Fruit fly (Drosophila melanogaster) whole organism, embryonic: Measurements from ENCODE around the gene CG42272.

Source experiments
- Aef1 ChIP-seq: fragments of 200-800 bp; sonication (Bioruptor generic); IDR thresholded peaks from 3 replicates; pipeline ENCODE4 v1.3.6; 2022; ENCODE audit warnings: missing biosample characterization, missing genetic modification characterization
- Atf3 ChIP-seq: fragments of 200-800 bp; sonication (Bioruptor generic); optimal IDR thresholded peaks from 3 replicates; lab custom pipeline; 2016; ENCODE audit warnings: missing biosample characterization, missing genetic modification characterization
- Atf6 ChIP-seq: fragments of 200-800 bp; sonication (Bioruptor generic); IDR thresholded peaks from 2 replicates; pipeline ENCODE4 v1.3.6; 2022; ENCODE audit warnings: missing biosample characterization, missing genetic modification characterization
- CG10959 ChIP-seq: fragments of 200-800 bp; sonication (Bioruptor generic); IDR thresholded peaks from 2 replicates; pipeline ENCODE4 v1.3.6; 2022; ENCODE audit warnings: missing biosample characterization, missing genetic modification characterization
- CG11085 ChIP-seq: fragments of 200-800 bp; sonication (Bioruptor generic); IDR thresholded peaks from 2 replicates; pipeline ENCODE4 v1.3.6; 2022; ENCODE audit warnings: missing biosample characterization, missing genetic modification characterization
- CG11504 ChIP-seq: fragments of 200-800 bp; sonication (Bioruptor generic); optimal IDR thresholded peaks from 3 replicates; lab custom pipeline; 2019; ENCODE audit warnings: missing biosample characterization, mild to moderate bottlenecking, missing genetic modification characterization, moderate library complexity
- CG12659 ChIP-seq: fragments of 200-800 bp; sonication (Bioruptor generic); optimal IDR thresholded peaks from 3 replicates; lab custom pipeline; 2017; ENCODE audit warnings: mild to moderate bottlenecking, missing biosample characterization, missing genetic modification reagents, missing genetic modification characterization
- CG13424 ChIP-seq: fragments of 200-800 bp; sonication (Bioruptor generic); optimal IDR thresholded peaks from 2 replicates; lab custom pipeline; 2019; ENCODE audit warnings: missing biosample characterization, mild to moderate bottlenecking, missing genetic modification characterization, moderate library complexity
- CG13624 ChIP-seq: fragments of 200-800 bp; sonication (Bioruptor generic); optimal IDR thresholded peaks from 2 replicates; lab custom pipeline; 2016; ENCODE audit warnings: missing biosample characterization, missing genetic modification characterization
- CG1603 ChIP-seq: fragments of 200-800 bp; sonication (Bioruptor generic); optimal IDR thresholded peaks from 2 replicates; lab custom pipeline; 2019; ENCODE audit warnings: missing biosample characterization, mild to moderate bottlenecking, missing genetic modification characterization, moderate library complexity
- CG30431 ChIP-seq: fragments of 200-800 bp; sonication (Bioruptor generic); optimal IDR thresholded peaks from 2 replicates; lab custom pipeline; 2017; ENCODE audit warnings: missing biosample characterization, missing genetic modification characterization
- CG31365 ChIP-seq: fragments of 200-800 bp; sonication (Bioruptor generic); optimal IDR thresholded peaks from 2 replicates; lab custom pipeline; 2018; ENCODE audit warnings: missing biosample characterization, mild to moderate bottlenecking, missing genetic modification characterization
- CG34376 ChIP-seq: fragments of 200-800 bp; sonication (Bioruptor generic); optimal IDR thresholded peaks from 2 replicates; lab custom pipeline; 2018; ENCODE audit warnings: missing biosample characterization, mild to moderate bottlenecking, missing genetic modification characterization
- CG4820 ChIP-seq: fragments of 200-800 bp; sonication (Bioruptor generic); optimal IDR thresholded peaks from 3 replicates; lab custom pipeline; 2016; ENCODE audit warnings: missing biosample characterization, missing genetic modification characterization
- CG5953 ChIP-seq: fragments of 200-800 bp; sonication (Bioruptor generic); IDR thresholded peaks from 2 replicates; pipeline ENCODE4 v1.3.6; 2022; ENCODE audit warnings: missing biosample characterization, missing genetic modification characterization
- CG7963 ChIP-seq: fragments of 200-800 bp; sonication (Bioruptor generic); IDR thresholded peaks from 3 replicates; pipeline ENCODE4 v1.3.6; 2022; ENCODE audit warnings: missing biosample characterization, missing genetic modification characterization; ENCODE audit not compliant: partially characterized antibody
- CG8765 ChIP-seq: fragments of 200-800 bp; sonication (Bioruptor generic); IDR thresholded peaks from 2 replicates; pipeline ENCODE4 v1.3.6; 2022; ENCODE audit warnings: missing biosample characterization, missing genetic modification characterization
- Drgx ChIP-seq: fragments of 200-800 bp; sonication (Bioruptor generic); IDR thresholded peaks from 2 replicates; pipeline ENCODE4 v1.3.6; 2022; ENCODE audit warnings: missing biosample characterization, missing genetic modification characterization
- E2f2 ChIP-seq: fragments of 200-800 bp; sonication (Bioruptor generic); IDR thresholded peaks from 2 replicates; pipeline ENCODE4 v1.3.6; 2022; ENCODE audit warnings: missing biosample characterization, missing genetic modification characterization
- HHEX ChIP-seq: fragments of 200-800 bp; sonication (Bioruptor generic); optimal IDR thresholded peaks from 3 replicates; lab custom pipeline; 2017; ENCODE audit warnings: missing biosample characterization, mild to moderate bottlenecking, missing genetic modification characterization, missing genetic modification reagents
- MBD-R2 ChIP-seq: fragments of 200-800 bp; sonication (Bioruptor generic); IDR thresholded peaks from 2 replicates; pipeline ENCODE4 v1.3.6; 2022; ENCODE audit warnings: missing biosample characterization, missing genetic modification characterization
- Meics ChIP-seq: fragments of 200-800 bp; sonication (Bioruptor generic); optimal IDR thresholded peaks from 2 replicates; lab custom pipeline; 2017; ENCODE audit warnings: missing biosample characterization, mild to moderate bottlenecking, missing genetic modification characterization
- Mes4 ChIP-seq: fragments of 200-800 bp; sonication (Bioruptor generic); optimal IDR thresholded peaks from 2 replicates; lab custom pipeline; 2016; ENCODE audit warnings: missing biosample characterization, missing genetic modification characterization
- NC2α ChIP-seq: fragments of 200-800 bp; sonication (Bioruptor generic); optimal IDR thresholded peaks from 2 replicates; lab custom pipeline; 2016; ENCODE audit warnings: missing biosample characterization, missing genetic modification characterization
- Nf-YA ChIP-seq: fragments of 200-800 bp; sonication (Bioruptor generic); IDR thresholded peaks from 2 replicates; pipeline ENCODE4 v1.3.6; 2022; ENCODE audit warnings: missing biosample characterization, missing genetic modification characterization
- Opbp ChIP-seq: fragments of 200-800 bp; sonication (Bioruptor generic); IDR thresholded peaks from 3 replicates; pipeline ENCODE4 v1.3.6; 2022; ENCODE audit warnings: missing biosample characterization, missing genetic modification characterization; ENCODE audit not compliant: partially characterized antibody
- Pdp1 ChIP-seq, 2 experiments: fragments of 200-800 bp; sonication (Bioruptor generic); optimal IDR thresholded peaks; 3 replicates each; lab custom pipeline; 2016; ENCODE audit warnings: missing biosample characterization in 2 of 2, missing genetic modification characterization in 2 of 2, mild to moderate bottlenecking in 1 of 2, moderate library complexity in 1 of 2
- Rfx ChIP-seq: fragments of 200-800 bp; sonication (Bioruptor generic); IDR thresholded peaks from 2 replicates; pipeline ENCODE4 v1.3.6; 2022; ENCODE audit warnings: missing biosample characterization, missing genetic modification characterization
- Sox100B ChIP-seq: fragments of 200-800 bp; sonication (Bioruptor generic); optimal IDR thresholded peaks from 3 replicates; lab custom pipeline; 2018; ENCODE audit warnings: missing biosample characterization, mild to moderate bottlenecking, missing genetic modification characterization
- Sry-β ChIP-seq: fragments of 200-800 bp; sonication (Bioruptor generic); optimal IDR thresholded peaks from 2 replicates; lab custom pipeline; 2018; ENCODE audit warnings: missing biosample characterization, mild to moderate bottlenecking, missing genetic modification characterization, moderate library complexity
- Xrp1 ChIP-seq: fragments of 200-800 bp; sonication (Bioruptor generic); IDR thresholded peaks from 2 replicates; pipeline ENCODE4 v1.3.6; 2022; ENCODE audit warnings: missing biosample characterization, missing genetic modification characterization
- cas ChIP-seq: fragments of 200-800 bp; sonication (Bioruptor generic); IDR thresholded peaks from 2 replicates; pipeline ENCODE4 v1.3.6; 2022; ENCODE audit warnings: missing biosample characterization, missing genetic modification characterization
- cg ChIP-seq: fragments of 200-800 bp; sonication (Bioruptor generic); optimal IDR thresholded peaks from 3 replicates; lab custom pipeline; 2019; ENCODE audit warnings: missing biosample characterization, mild to moderate bottlenecking, missing genetic modification characterization, moderate library complexity
- chif ChIP-seq, 2 experiments: fragments of 200-800 bp; sonication (Bioruptor generic); optimal IDR thresholded peaks; 3 replicates each; lab custom pipeline; 2016; ENCODE audit warnings: missing biosample characterization in 2 of 2, missing genetic modification characterization in 2 of 2
- chinmo ChIP-seq: fragments of 200-800 bp; sonication (Bioruptor generic); IDR thresholded peaks from 4 replicates; pipeline ENCODE4 v1.3.6; 2022; ENCODE audit warnings: missing biosample characterization, missing genetic modification characterization; ENCODE audit not compliant: partially characterized antibody
- ci ChIP-seq: fragments of 200-800 bp; sonication (Bioruptor generic); IDR thresholded peaks from 3 replicates; pipeline ENCODE4 v1.3.6; 2022; ENCODE audit warnings: missing biosample characterization, missing genetic modification characterization
- grau ChIP-seq: fragments of 200-800 bp; optimal IDR thresholded peaks from 3 replicates; lab custom pipeline; 2019; ENCODE audit warnings: missing biosample characterization, mild to moderate bottlenecking, missing genetic modification characterization, moderate library complexity
- gro ChIP-seq: fragments of 200-800 bp; sonication (Bioruptor generic); optimal IDR thresholded peaks from 2 replicates; lab custom pipeline; 2016; ENCODE audit warnings: missing biosample characterization, missing genetic modification characterization
- knrl ChIP-seq: fragments of 200-800 bp; sonication (Bioruptor generic); IDR thresholded peaks from 3 replicates; pipeline ENCODE4 v1.3.6; 2022; ENCODE audit warnings: missing biosample characterization, missing genetic modification characterization; ENCODE audit not compliant: partially characterized antibody
- lmd ChIP-seq: fragments of 200-800 bp; sonication (Bioruptor generic); IDR thresholded peaks from 2 replicates; pipeline ENCODE4 v1.3.6; 2022; ENCODE audit warnings: missing biosample characterization, missing genetic modification characterization
- nerfin-2 ChIP-seq: fragments of 200-800 bp; sonication (Bioruptor generic); IDR thresholded peaks from 2 replicates; pipeline ENCODE4 v1.3.6; 2022; ENCODE audit warnings: missing biosample characterization, missing genetic modification characterization; ENCODE audit not compliant: partially characterized antibody
- pzg ChIP-seq: fragments of 200-800 bp; sonication (Bioruptor generic); optimal IDR thresholded peaks from 3 replicates; lab custom pipeline; 2018; ENCODE audit warnings: missing biosample characterization, mild to moderate bottlenecking, missing genetic modification characterization, moderate library complexity
- run ChIP-seq: fragments of 200-800 bp; sonication (Bioruptor generic); optimal IDR thresholded peaks from 3 replicates; lab custom pipeline; 2018; ENCODE audit warnings: missing biosample characterization, mild to moderate bottlenecking, missing genetic modification characterization
- slbo ChIP-seq: fragments of 200-800 bp; sonication (Bioruptor generic); IDR thresholded peaks from 2 replicates; pipeline ENCODE4 v1.3.6; 2022; ENCODE audit warnings: missing biosample characterization, missing genetic modification characterization
- sob ChIP-seq: fragments of 200-800 bp; sonication (Bioruptor generic); IDR thresholded peaks from 2 replicates; pipeline ENCODE4 v1.3.6; 2022; ENCODE audit warnings: missing biosample characterization, missing genetic modification characterization
- trh ChIP-seq: fragments of 200-800 bp; sonication (Bioruptor generic); optimal IDR thresholded peaks from 2 replicates; lab custom pipeline; 2016; ENCODE audit warnings: missing biosample characterization, missing genetic modification characterization
- vfl ChIP-seq: fragments of 200-800 bp; sonication (Bioruptor generic); optimal IDR thresholded peaks from 2 replicates; lab custom pipeline; 2016; ENCODE audit warnings: missing biosample characterization, missing genetic modification characterization
- vvl ChIP-seq: fragments of 200-800 bp; sonication (Bioruptor generic); IDR thresholded peaks from 2 replicates; pipeline ENCODE4 v1.3.6; 2022; ENCODE audit warnings: missing biosample characterization, missing genetic modification characterization
- wek ChIP-seq: fragments of 200-800 bp; sonication (Bioruptor generic); optimal IDR thresholded peaks from 3 replicates; lab custom pipeline; 2018; ENCODE audit warnings: missing biosample characterization, mild to moderate bottlenecking, missing genetic modification characterization, moderate library complexity

Gene CG42272

DNA sequence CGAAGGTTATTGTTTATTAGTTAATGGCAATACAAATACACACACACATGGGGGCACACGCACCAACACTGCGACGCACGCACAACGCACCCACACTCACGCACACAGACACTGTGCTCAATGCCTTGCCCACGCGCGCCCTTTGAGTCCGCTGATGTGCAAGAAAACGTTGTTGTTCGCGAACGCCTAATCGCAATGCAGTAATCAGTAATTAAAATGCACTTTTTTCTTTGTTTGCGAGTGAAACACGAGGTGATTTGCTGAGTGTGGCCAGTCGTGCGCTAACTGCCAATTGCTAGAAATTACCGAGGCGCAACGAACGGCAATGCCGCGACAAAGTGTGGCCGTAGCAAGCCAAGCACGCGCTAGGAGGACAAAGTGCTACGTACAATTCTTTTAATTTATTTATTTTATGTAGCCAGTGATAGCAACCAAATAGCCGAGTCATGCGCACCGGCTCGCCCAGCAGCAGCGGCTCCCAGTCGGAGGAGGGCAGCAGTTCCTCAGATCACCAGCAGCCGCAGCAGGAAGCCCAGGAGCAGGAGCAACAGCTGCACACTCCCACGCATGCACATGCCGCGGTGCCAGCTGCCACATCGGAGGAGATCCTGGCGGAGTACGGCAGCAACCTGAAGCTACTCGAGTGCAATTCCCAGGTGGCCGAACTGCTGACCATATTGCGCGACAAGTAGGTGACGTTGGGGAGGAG is 8.0 kb downstream of the CG42272 start, which contains the start of the genes S6k and kri (continued):
- TF ChIP-seq CG34376 (peak; percentile 52), Nf-YA (GFP tag; lab: Robert Waterston, UW) (0 out of 2 replicates have a peak, but pooled peaks have one; percentile 9), Atf6 (0 out of 2 replicates have a peak, but pooled peaks have one; percentile 21), CG10959 (GFP tag; lab: Robert Waterston, UW) (no peak), CG8765 (GFP tag; lab: Robert Waterston, UW) (peak; percentile 13; the same call in 1 of the 2 replicates), vfl (GFP tag; lab: Kevin White, UChicago) (no peak), MBD-R2 (GFP tag; lab: Robert Waterston, UW) (peak; percentile 87), Xrp1 (0 out of 2 replicates have a peak, but pooled peaks have one; percentile 16), grau (peak; percentile 19), trh (GFP tag; lab: Kevin White, UChicago) (no peak), CG30431 (no peak), wek (peak; percentile 17), sob (GFP tag; lab: Robert Waterston, UW) (no peak), nerfin-2 (0 out of 2 replicates have a peak, but pooled peaks have one; percentile 10), CG12659 (peak; percentile 68), vvl (GFP tag; lab: Robert Waterston, UW) (peak; percentile 44; the same call in 1 of the 2 replicates), run (tag; lab: Kevin White, UChicago) (no peak), CG1603 (tag; lab: Kevin White, UChicago) (peak; percentile 82), CG31365 (tag; lab: Kevin White, UChicago) (no peak), lmd (GFP tag; lab: Robert Waterston, UW) (no peak), Pdp1 (GFP tag; optimal IDR thresholded peaks at IDR 0.05; lab: Kevin White, UChicago) (peak in 1 of 2 experiments; percentile 53), Drgx (GFP tag; lab: Robert Waterston, UW) (no peak), Aef1 (GFP tag; lab: Robert Waterston, UW) (no peak), ci (GFP tag; lab: Robert Waterston, UW) (peak; percentile 56), cg (GFP tag; lab: Kevin White, UChicago) (peak; percentile 93), slbo (GFP tag; lab: Robert Waterston, UW) (no peak), gro (GFP tag; lab: Kevin White, UChicago) (peak; percentile 30), chinmo (GFP tag; lab: Robert Waterston, UW) (peak; percentile 92; the same call in 2 of the 4 replicates), pzg (peak; percentile 91), cas (GFP tag; lab: Robert Waterston, UW) (no peak), chif (GFP tag; optimal IDR thresholded peaks at IDR 0.05; lab: Kevin White, UChicago) (peak in 1 of 2 experiments; percentile 0), CG5953 (GFP tag; lab: Robert Waterston, UW) (no peak), CG4820 (no peak), Rfx (GFP tag; lab: Robert Waterston, UW) (peak; percentile 31; the same call in 1 of the 2 replicates), Opbp (GFP tag; lab: Robert Waterston, UW) (peak; percentile 66; the same call in 2 of the 3 replicates), CG13624 (GFP tag; lab: Kevin White, UChicago) (peak; percentile 32), Sry-β (no peak), NC2α (GFP tag; lab: Kevin White, UChicago) (peak; percentile 7), Atf3 (GFP tag; lab: Kevin White, UChicago) (no peak), Meics (peak; percentile 32), HHEX (GFP tag; lab: Kevin White, UChicago) (peak; percentile 5), Mes4 (GFP tag; lab: Kevin White, UChicago) (peak; percentile 20), CG13424 (tag; lab: Kevin White, UChicago) (no peak), E2f2 (GFP tag; lab: Robert Waterston, UW) (peak; percentile 24; the same call in 1 of the 2 replicates), knrl (peak; percentile 26; the same call in 1 of the 3 replicates), CG11504 (peak; percentile 30), Sox100B (GFP tag; lab: Kevin White, UChicago) (no peak), CG11085 (GFP tag; lab: Robert Waterston, UW) (no peak), CG7963 (GFP tag; lab: Robert Waterston, UW) (no peak)
